Worm (Caenorhabditis elegans) whole organism, L4 larva: ENCODE measurements around the gene ctr-9.

ENCODE experiments used
- D1046.2 ChIP-seq: fragments of 200-800 bp; sonication (Bioruptor generic); IDR thresholded peaks from 2 replicates; pipeline ENCODE4 v1.3.6; 2022; ENCODE audit warnings: missing genetic modification characterization, missing compliant biosample characterization
- F44E2.7 ChIP-seq: fragments of 200-800 bp; sonication (Bioruptor generic); IDR thresholded peaks from 2 replicates; pipeline ENCODE4 v2.1.2; 2022; ENCODE audit warnings: missing genetic modification characterization, missing compliant biosample characterization
- R02D3.7 ChIP-seq: fragments of 150-350 bp; sonication (generic microtip); optimal IDR thresholded peaks from 3 replicates; lab custom pipeline; 2014; ENCODE audit warnings: missing biosample characterization, missing genetic modification characterization
- T20F7.1 ChIP-seq: fragments of 200-800 bp; sonication (Bioruptor generic); optimal IDR thresholded peaks from 2 replicates; lab custom pipeline; 2018; ENCODE audit warnings: mild to moderate bottlenecking, missing genetic modification characterization, missing compliant biosample characterization
- Y48G9A.11 ChIP-seq: fragments of 200-800 bp; sonication (Bioruptor generic); IDR thresholded peaks from 2 replicates; pipeline ENCODE4 v1.3.6; 2022; ENCODE audit warnings: missing genetic modification reagents, missing genetic modification characterization, missing compliant biosample characterization
- Y5F2A.4 ChIP-seq: fragments of 200-800 bp; sonication (Bioruptor generic); optimal IDR thresholded peaks from 2 replicates; lab custom pipeline; 2018; ENCODE audit warnings: mild to moderate bottlenecking, missing genetic modification characterization, missing compliant biosample characterization
- Y75B8A.6 ChIP-seq: fragments of 200-800 bp; sonication (Bioruptor generic); IDR thresholded peaks from 2 replicates; pipeline ENCODE4 v1.3.6; 2022; ENCODE audit warnings: missing genetic modification reagents, missing genetic modification characterization, missing compliant biosample characterization
- ZK546.5 ChIP-seq, 2 experiments: sonication (generic microtip); optimal IDR thresholded peaks; 2 replicates each; lab custom pipeline; 2017; ENCODE audit warnings: missing biosample characterization in 2 of 2, missing genetic modification characterization in 2 of 2
- aha-1 ChIP-seq: fragments of 150-350 bp; peaks from one replicate; lab custom pipeline; 2014; ENCODE audit warnings: missing biosample characterization, missing genetic modification characterization
- aly-2 ChIP-seq: sonication (generic microtip); optimal IDR thresholded peaks from 2 replicates; lab custom pipeline; 2018; ENCODE audit warnings: missing biosample characterization, missing genetic modification characterization
- arid-1 ChIP-seq: fragments of 200-800 bp; sonication (Bioruptor generic); conservative IDR thresholded peaks from 2 replicates; pipeline ENCODE4 v1.3.6; 2022; ENCODE audit warnings: missing genetic modification reagents, missing genetic modification characterization, missing compliant biosample characterization
- ceh-20 ChIP-seq: fragments of 200-800 bp; sonication (Bioruptor generic); IDR thresholded peaks from 2 replicates; pipeline ENCODE4 v1.3.6; 2022; ENCODE audit warnings: missing genetic modification reagents, missing genetic modification characterization, missing compliant biosample characterization
- ceh-32 ChIP-seq: sonication (generic microtip); optimal IDR thresholded peaks from 2 replicates; lab custom pipeline; 2016; ENCODE audit warnings: mild to moderate bottlenecking, missing genetic modification characterization, missing compliant biosample characterization; ENCODE audit not compliant: poor library complexity
- ceh-62 ChIP-seq: sonication (generic microtip); optimal IDR thresholded peaks from 2 replicates; lab custom pipeline; 2017; ENCODE audit warnings: missing biosample characterization, missing genetic modification characterization
- ceh-82 ChIP-seq: sonication (generic microtip); optimal IDR thresholded peaks from 2 replicates; lab custom pipeline; 2017; ENCODE audit warnings: missing biosample characterization, missing genetic modification characterization
- ces-1 ChIP-seq: fragments of 150-350 bp; sonication (generic microtip); optimal IDR thresholded peaks from 4 replicates; lab custom pipeline; 2014; ENCODE audit warnings: missing biosample characterization, missing genetic modification reagents, missing genetic modification characterization
- ctbp-1 ChIP-seq: fragments of 200-800 bp; sonication (Bioruptor generic); IDR thresholded peaks from 2 replicates; pipeline ENCODE4 v1.3.6; 2022; ENCODE audit warnings: missing genetic modification reagents, missing genetic modification characterization, missing compliant biosample characterization
- daf-19 ChIP-seq: fragments of 200-800 bp; sonication (Bioruptor generic); conservative IDR thresholded peaks from 2 replicates; pipeline ENCODE4 v1.3.6; 2022; ENCODE audit warnings: missing genetic modification characterization, missing compliant biosample characterization
- daf-8 ChIP-seq: fragments of 200-800 bp; sonication (Bioruptor generic); IDR thresholded peaks from 2 replicates; pipeline ENCODE4 v1.3.6; 2022; ENCODE audit warnings: missing genetic modification characterization, missing compliant biosample characterization
- dmd-6 ChIP-seq: fragments of 200-800 bp; sonication (Bioruptor generic); IDR thresholded peaks from 2 replicates; pipeline ENCODE4 v1.3.6; 2022; ENCODE audit warnings: missing genetic modification reagents, missing genetic modification characterization, missing compliant biosample characterization
- dmd-8 ChIP-seq: fragments of 200-800 bp; sonication (Bioruptor generic); IDR thresholded peaks from 2 replicates; pipeline ENCODE4 v1.3.6; 2022; ENCODE audit warnings: missing genetic modification characterization, missing compliant biosample characterization
- dve-1 ChIP-seq: sonication (generic microtip); optimal IDR thresholded peaks from 2 replicates; lab custom pipeline; 2017; ENCODE audit warnings: antibody characterized with exemption, mild to moderate bottlenecking, missing genetic modification characterization, missing compliant biosample characterization; ENCODE audit not compliant: insufficient read depth
- egl-43 ChIP-seq: fragments of 200-800 bp; sonication (Bioruptor generic); IDR thresholded peaks from 2 replicates; pipeline ENCODE4 v1.3.6; 2022; ENCODE audit warnings: missing genetic modification reagents, missing genetic modification characterization, missing compliant biosample characterization
- fkh-10 ChIP-seq: fragments of 150-350 bp; optimal IDR thresholded peaks from 2 replicates; lab custom pipeline; 2014; ENCODE audit warnings: missing biosample characterization, missing genetic modification reagents, missing genetic modification characterization
- hlh-11 ChIP-seq: fragments of 200-800 bp; sonication (Bioruptor generic); optimal IDR thresholded peaks from 2 replicates; lab custom pipeline; 2018; ENCODE audit warnings: mild to moderate bottlenecking, missing genetic modification characterization, missing compliant biosample characterization
- hmg-1.1 ChIP-seq: fragments of 200-800 bp; sonication (Bioruptor generic); IDR thresholded peaks from 2 replicates; pipeline ENCODE4 v1.3.6; 2022; ENCODE audit warnings: missing genetic modification reagents, missing genetic modification characterization, missing compliant biosample characterization
- jun-1 ChIP-seq: fragments of 150-350 bp; optimal IDR thresholded peaks from 2 replicates; lab custom pipeline; 2014; ENCODE audit warnings: missing biosample characterization, missing genetic modification reagents, missing genetic modification characterization
- lim-7 ChIP-seq: fragments of 200-800 bp; sonication (Bioruptor generic); IDR thresholded peaks from 2 replicates; pipeline ENCODE4 v1.3.6; 2022; ENCODE audit warnings: missing genetic modification characterization, missing compliant biosample characterization
- lin-15B ChIP-seq: fragments of 150-350 bp; sonication (generic microtip); optimal IDR thresholded peaks from 3 replicates; lab custom pipeline; 2014; ENCODE audit warnings: missing biosample characterization, missing genetic modification characterization
- lin-29 ChIP-seq: fragments of 200-800 bp; sonication (Bioruptor generic); IDR thresholded peaks from 2 replicates; pipeline ENCODE4 v1.3.6; 2022; ENCODE audit warnings: missing genetic modification reagents, missing genetic modification characterization, missing compliant biosample characterization
- lin-38 ChIP-seq: fragments of 200-800 bp; sonication (Bioruptor generic); IDR thresholded peaks from 2 replicates; pipeline ENCODE4 v1.3.6; 2022; ENCODE audit warnings: missing genetic modification reagents, missing genetic modification characterization, missing compliant biosample characterization
- lsy-2 ChIP-seq, 2 experiments: fragments of 150-350 bp in 1 of 2; sonication (generic microtip) in 1 of 2; optimal IDR thresholded peaks; 2 replicates each; lab custom pipeline; 2014 to 2017; ENCODE audit warnings: missing biosample characterization in 2 of 2, missing genetic modification characterization in 2 of 2
- madf-5 ChIP-seq, 2 experiments: fragments of 200-800 bp; sonication (Bioruptor generic); IDR thresholded peaks; 2 replicates each; pipeline ENCODE4 v1.3.6; 2022; ENCODE audit warnings: missing compliant biosample characterization in 2 of 2, missing genetic modification characterization in 2 of 2
- madf-9 ChIP-seq: fragments of 200-800 bp; sonication (Bioruptor generic); conservative IDR thresholded peaks from 2 replicates; pipeline ENCODE4 v1.3.6; 2022; ENCODE audit warnings: missing genetic modification reagents, missing genetic modification characterization, missing compliant biosample characterization
- mdt-29 ChIP-seq: fragments of 200-800 bp; sonication (Bioruptor generic); IDR thresholded peaks from 2 replicates; pipeline ENCODE4 v1.3.6; 2022; ENCODE audit warnings: missing genetic modification reagents, missing genetic modification characterization, missing compliant biosample characterization
- mes-2 ChIP-seq: sonication (generic microtip); optimal IDR thresholded peaks from 2 replicates; lab custom pipeline; 2016; ENCODE audit warnings: missing genotype, mild to moderate bottlenecking, missing genetic modification characterization, missing compliant biosample characterization; ENCODE audit not compliant: poor library complexity, severe bottlenecking
- nhr-10 ChIP-seq: fragments of 150-350 bp; optimal IDR thresholded peaks from 2 replicates; lab custom pipeline; 2014; ENCODE audit warnings: missing biosample characterization, missing genetic modification characterization
- nhr-237 ChIP-seq: sonication (generic microtip); optimal IDR thresholded peaks from 2 replicates; lab custom pipeline; 2017; ENCODE audit warnings: missing biosample characterization, missing genetic modification characterization
- nhr-28 ChIP-seq: fragments of 150-350 bp; optimal IDR thresholded peaks from 2 replicates; lab custom pipeline; 2014; ENCODE audit warnings: missing biosample characterization, missing genetic modification characterization
- nhr-48 ChIP-seq: sonication (generic microtip); optimal IDR thresholded peaks from 2 replicates; lab custom pipeline; 2016; ENCODE audit warnings: mild to moderate bottlenecking, missing genetic modification characterization, missing compliant biosample characterization
- nhr-76 ChIP-seq: fragments of 150-350 bp; optimal IDR thresholded peaks from 2 replicates; lab custom pipeline; 2014; ENCODE audit warnings: missing biosample characterization, missing genetic modification characterization
- pha-4 ChIP-seq, 2 experiments: fragments of 150-350 bp in 1 of 2; fragments of 200-800 bp in 1 of 2; sonication (Bioruptor generic) in 1 of 2; IDR thresholded peaks in 1 of 2; optimal IDR thresholded peaks in 1 of 2; 2 replicates each; pipeline versions ENCODE4 v1.3.6 to Lab custom; 2014 to 2022; ENCODE audit warnings: missing genetic modification characterization in 2 of 2, missing genetic modification reagents in 2 of 2, missing biosample characterization in 1 of 2, missing compliant biosample characterization in 1 of 2
- rbr-2 ChIP-seq: sonication (generic microtip); optimal IDR thresholded peaks from 2 replicates; lab custom pipeline; 2016; ENCODE audit warnings: missing genotype, missing genetic modification characterization, missing compliant biosample characterization
- saeg-2 ChIP-seq: fragments of 200-800 bp; sonication (Bioruptor generic); IDR thresholded peaks from 2 replicates; pipeline ENCODE4 v1.3.6; 2022; ENCODE audit warnings: missing genetic modification reagents, missing genetic modification characterization, missing compliant biosample characterization
- set-16 ChIP-seq: fragments of 200-800 bp; sonication (Bioruptor generic); IDR thresholded peaks from 2 replicates; pipeline ENCODE4 v1.3.6; 2022; ENCODE audit warnings: missing genetic modification reagents, missing genetic modification characterization, missing compliant biosample characterization
- skn-1 ChIP-seq: fragments of 150-350 bp; optimal IDR thresholded peaks from 2 replicates; lab custom pipeline; 2014; ENCODE audit warnings: missing biosample characterization, missing genetic modification characterization
- tag-97 ChIP-seq: fragments of 200-800 bp; sonication (Bioruptor generic); IDR thresholded peaks from 2 replicates; pipeline ENCODE4 v1.3.6; 2022; ENCODE audit warnings: missing genetic modification characterization, missing compliant biosample characterization
- tra-1 ChIP-seq: fragments of 200-800 bp; sonication (Bioruptor generic); IDR thresholded peaks from 2 replicates; pipeline ENCODE4 v1.3.6; 2022; ENCODE audit warnings: missing genetic modification reagents, missing genetic modification characterization, missing compliant biosample characterization
- unc-39 ChIP-seq: sonication (generic microtip); optimal IDR thresholded peaks from 2 replicates; lab custom pipeline; 2017; ENCODE audit warnings: missing biosample characterization, missing genetic modification characterization
- zip-11 ChIP-seq: fragments of 200-800 bp; sonication (Bioruptor generic); IDR thresholded peaks from 2 replicates; pipeline ENCODE4 v1.3.6; 2022; ENCODE audit warnings: missing genetic modification characterization, missing compliant biosample characterization
- ztf-11 ChIP-seq: fragments of 150-350 bp; optimal IDR thresholded peaks from 2 replicates; lab custom pipeline; 2014; ENCODE audit warnings: missing biosample characterization, missing genetic modification characterization

Gene ctr-9

ce11 chrIII:9443417-9444027 lies 47.7 kb upstream of the ctr-9 start, which contains the start of gene pir-2 (continued):
- no peak for TF ChIP-seq ces-1 (GFP tag; lab: Kevin White, UChicago)
- TF ChIP-seq aha-1, result peak; percentile 71
- TF ChIP-seq ceh-20, result 0 out of 2 replicates have a peak, but pooled peaks have one; percentile 41
- no peak for TF ChIP-seq aly-2
- TF ChIP-seq Y48G9A.11 (GFP tag; lab: Robert Waterston, UW), result no peak
- TF ChIP-seq zip-11, result no peak
- no peak for TF ChIP-seq ceh-32
- TF ChIP-seq ztf-11 (tag; lab: Kevin White, UChicago), result no peak
- TF ChIP-seq ceh-82 (tag; lab: Kevin White, UChicago), result no peak
- no peak for TF ChIP-seq nhr-76
- TF ChIP-seq nhr-237 (tag; lab: Kevin White, UChicago), result no peak
- TF ChIP-seq T20F7.1, result peak; percentile 69
- TF ChIP-seq mdt-29 (GFP tag; lab: Robert Waterston, UW), result no peak
- TF ChIP-seq nhr-28 (tag; lab: Kevin White, UChicago), result peak; percentile 69
- no peak for TF ChIP-seq ZK546.5 (tag; optimal IDR thresholded peaks at IDR 0.05; lab: Kevin White, UChicago)
- peak; percentile 64 to 92 for TF ChIP-seq lsy-2 (tag; optimal IDR thresholded peaks at IDR 0.05; lab: Kevin White, UChicago)
- no peak for TF ChIP-seq dmd-8 (GFP tag; lab: Robert Waterston, UW)
- TF ChIP-seq tra-1 (GFP tag; lab: Robert Waterston, UW), result no peak
- no peak for TF ChIP-seq jun-1 (tag; lab: Kevin White, UChicago)
- no peak for TF ChIP-seq lin-15B (tag; lab: Kevin White, UChicago)
- TF ChIP-seq Y5F2A.4 (GFP tag; lab: Kevin White, UChicago), result no peak
- peak; percentile 50 for TF ChIP-seq set-16
- TF ChIP-seq arid-1, result peak; percentile 51; the same call in 1 of the 2 replicates
- TF ChIP-seq skn-1 (tag; lab: Kevin White, UChicago), result no peak
- TF ChIP-seq R02D3.7, result no peak
- TF ChIP-seq lin-38, result peak; percentile 79
- TF ChIP-seq D1046.2 (GFP tag; lab: Robert Waterston, UW), result no peak
- TF ChIP-seq lim-7 (GFP tag; lab: Robert Waterston, UW), result no peak
- peak; percentile 26 for TF ChIP-seq nhr-10 (tag; lab: Kevin White, UChicago)
- TF ChIP-seq madf-9 (GFP tag; lab: Robert Waterston, UW), result no peak
- TF ChIP-seq madf-5 (GFP tag; IDR thresholded peaks at IDR 0.05; lab: Robert Waterston, UW), result no peak
- TF ChIP-seq lin-29 (GFP tag; lab: Robert Waterston, UW), result no peak
- peak; percentile 81 for TF ChIP-seq hmg-1.1
- TF ChIP-seq mes-2, result peak; percentile 92
- TF ChIP-seq daf-19, result no peak
- no peak for TF ChIP-seq daf-8 (GFP tag; lab: Robert Waterston, UW)
- no peak for TF ChIP-seq tag-97 (GFP tag; lab: Robert Waterston, UW)
- TF ChIP-seq Y75B8A.6, result no peak
- TF ChIP-seq unc-39 (tag; lab: Kevin White, UChicago), result no peak
- TF ChIP-seq pha-4 (GFP tag; IDR thresholded peaks at IDR 0.05; lab: Robert Waterston, UW), result peak; percentile 38; the same call in 1 of the 2 replicates
- no peak for TF ChIP-seq pha-4 (tag; optimal IDR thresholded peaks at IDR 0.05; lab: Kevin White, UChicago)
- TF ChIP-seq rbr-2, result peak; percentile 84
- no peak for TF ChIP-seq egl-43 (GFP tag; lab: Robert Waterston, UW)
- peak; percentile 78 for TF ChIP-seq dve-1 (tag; lab: Kevin White, UChicago)
- peak; percentile 7 for TF ChIP-seq nhr-48 (tag; lab: Kevin White, UChicago)
- TF ChIP-seq hlh-11, result peak; percentile 92
- no peak for TF ChIP-seq ceh-62
- TF ChIP-seq F44E2.7 (GFP tag; lab: Robert Waterston, UW), result peak; percentile 63; the same call in 1 of the 2 replicates
- peak; percentile 61 for TF ChIP-seq dmd-6 (GFP tag; lab: Robert Waterston, UW)
- TF ChIP-seq ctbp-1, result peak; percentile 38; the same call in 1 of the 2 replicates
- peak; percentile 44 for TF ChIP-seq fkh-10 (GFP tag; lab: Kevin White, UChicago)
- TF ChIP-seq saeg-2, result no peak
